Worm (Caenorhabditis elegans) whole organism, early embryonic: ENCODE data around the gene VC5.2.
A peak's percentile ranks its signal among the peaks of the same experiment; 100 is the strongest.

Experiments used
- B0310.2 ChIP-seq: sonication (generic microtip); optimal IDR thresholded peaks from 2 replicates; lab custom pipeline; 2016; ENCODE audit warnings: mild to moderate bottlenecking, missing genetic modification characterization, missing compliant biosample characterization
- F13C5.2 ChIP-seq: sonication (generic microtip); optimal IDR thresholded peaks from 2 replicates; lab custom pipeline; 2017; ENCODE audit warnings: mild to moderate bottlenecking, missing genetic modification characterization, inconsistent platforms, missing compliant biosample characterization
- aly-1 ChIP-seq: sonication (generic microtip); optimal IDR thresholded peaks from 2 replicates; lab custom pipeline; 2016; ENCODE audit warnings: missing genetic modification characterization, missing compliant biosample characterization
- ama-1 ChIP-seq: fragments of 150-350 bp; optimal IDR thresholded peaks from 2 replicates; lab custom pipeline; 2014
- ceh-13 ChIP-seq: fragments of 200-800 bp; sonication (Bioruptor generic); optimal IDR thresholded peaks from 2 replicates; lab custom pipeline; 2018; ENCODE audit warnings: mild to moderate bottlenecking, missing genetic modification characterization, missing compliant biosample characterization
- ceh-36 ChIP-seq: sonication (generic microtip); optimal IDR thresholded peaks from 2 replicates; lab custom pipeline; 2016; ENCODE audit warnings: missing genetic modification characterization, inconsistent platforms, missing compliant biosample characterization
- ets-7 ChIP-seq: sonication (generic microtip); optimal IDR thresholded peaks from 2 replicates; lab custom pipeline; 2016; ENCODE audit warnings: missing genotype, missing genetic modification characterization, missing compliant biosample characterization
- flt-1 ChIP-seq: fragments of 200-800 bp; sonication (Bioruptor generic); IDR thresholded peaks from 2 replicates; pipeline ENCODE4 v1.3.6; 2022; ENCODE audit warnings: missing genetic modification characterization, missing compliant biosample characterization
- hmbx-1 ChIP-seq: sonication (generic microtip); optimal IDR thresholded peaks from 2 replicates; lab custom pipeline; 2016; ENCODE audit warnings: mild to moderate bottlenecking, missing genetic modification characterization, missing compliant biosample characterization
- hmg-4 ChIP-seq: fragments of 200-800 bp; sonication (Bioruptor generic); optimal IDR thresholded peaks from 2 replicates; lab custom pipeline; 2018; ENCODE audit warnings: mild to moderate bottlenecking, missing genetic modification characterization, missing compliant biosample characterization
- hnd-1 ChIP-seq: sonication (generic microtip); optimal IDR thresholded peaks from 2 replicates; lab custom pipeline; 2016; ENCODE audit warnings: missing genetic modification characterization, missing compliant biosample characterization
- pes-1 ChIP-seq: fragments of 200-800 bp; sonication (Bioruptor generic); IDR thresholded peaks from 2 replicates; pipeline ENCODE4 v1.3.6; 2022; ENCODE audit warnings: missing genetic modification reagents, missing genetic modification characterization, missing compliant biosample characterization
- scrt-1 ChIP-seq: fragments of 200-800 bp; sonication (Bioruptor generic); IDR thresholded peaks from 2 replicates; pipeline ENCODE4 v1.3.6; 2022; ENCODE audit warnings: missing genetic modification characterization, missing compliant biosample characterization
- sea-1 ChIP-seq: fragments of 200-800 bp; sonication (Bioruptor generic); conservative IDR thresholded peaks from 2 replicates; pipeline ENCODE4 v1.3.6; 2022; ENCODE audit warnings: missing genetic modification characterization, missing compliant biosample characterization
- tbx-11 ChIP-seq: fragments of 200-800 bp; sonication (Bioruptor generic); IDR thresholded peaks from 2 replicates; pipeline ENCODE4 v1.3.6; 2022; ENCODE audit warnings: missing genetic modification characterization, missing compliant biosample characterization
- tbx-37 ChIP-seq: fragments of 200-800 bp; sonication (Bioruptor generic); conservative IDR thresholded peaks from 2 replicates; pipeline ENCODE4 v1.3.6; 2022; ENCODE audit warnings: missing genetic modification reagents, missing genetic modification characterization, missing compliant biosample characterization
- tra-4 ChIP-seq: sonication (generic microtip); optimal IDR thresholded peaks from 2 replicates; lab custom pipeline; 2017; ENCODE audit warnings: missing genetic modification characterization, missing compliant biosample characterization

Gene VC5.2

DNA sequence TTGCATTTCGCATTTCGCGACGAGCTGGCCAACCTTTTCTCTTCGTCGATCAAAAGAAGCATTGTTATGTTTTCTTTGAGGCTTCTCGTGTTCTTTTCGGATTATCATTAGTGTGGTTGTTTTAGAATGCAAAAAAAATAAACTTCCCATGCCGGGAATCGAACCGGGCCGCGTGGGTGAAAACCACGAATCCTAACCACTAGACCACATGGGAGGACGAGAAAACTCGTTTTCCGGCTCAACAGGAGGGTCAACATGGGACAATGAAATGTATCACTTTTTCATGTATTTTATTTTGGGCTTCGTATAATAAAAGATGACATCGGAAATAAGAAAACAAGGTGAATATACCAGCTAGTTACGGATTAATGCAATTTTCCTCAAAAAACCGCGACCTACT lies 16.2 kb upstream of the VC5.2 start:
- TF ChIP-seq flt-1 (GFP tag; lab: Robert Waterston, UW) (no peak), ceh-13 (GFP tag; lab: Kevin White, UChicago) (no peak), sea-1 (no peak), aly-1 (tag; lab: Kevin White, UChicago) (no peak), tra-4 (tag; lab: Kevin White, UChicago) (no peak), tbx-11 (GFP tag; lab: Robert Waterston, UW) (no peak), tbx-37 (GFP tag; lab: Robert Waterston, UW) (no peak), F13C5.2 (no peak), hmbx-1 (no peak), ama-1 (lab: Kevin White, UChicago) (no peak), scrt-1 (GFP tag; lab: Robert Waterston, UW) (no peak), B0310.2 (tag; lab: Kevin White, UChicago) (no peak), ets-7 (tag; lab: Kevin White, UChicago) (no peak), hmg-4 (GFP tag; lab: Kevin White, UChicago) (no peak), hnd-1 (tag; lab: Kevin White, UChicago) (no peak), pes-1 (GFP tag; lab: Robert Waterston, UW) (no peak)

DNA sequence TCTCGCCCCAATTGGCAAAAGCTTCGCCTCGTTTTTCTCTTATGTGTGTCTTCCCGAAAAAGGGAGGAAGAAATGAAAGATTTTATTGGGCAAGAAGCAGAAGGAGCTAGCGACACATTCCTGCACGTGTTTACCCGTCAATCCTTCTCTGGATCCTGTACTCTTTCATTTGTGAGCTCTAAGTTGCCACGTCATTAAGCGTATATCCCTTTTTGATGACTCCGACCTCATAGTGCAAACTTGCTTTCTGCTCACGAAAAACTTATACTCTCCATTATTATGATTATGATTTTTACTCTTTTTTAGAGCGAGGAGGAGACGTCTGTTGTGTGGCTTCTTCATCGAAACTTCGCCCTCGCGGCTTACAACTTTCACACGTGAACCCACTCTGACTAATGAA lies 13.4 kb upstream of the VC5.2 start, which contains the start of gene F27B10.1:
Gene F27B10.1 (plus strand): TSS at position 301 of the 400 bp plus-strand sequence.
- TF ChIP-seq pes-1 (GFP tag; lab: Robert Waterston, UW), result no peak
- no peak for TF ChIP-seq hmg-4 (GFP tag; lab: Kevin White, UChicago)
- TF ChIP-seq tra-4 (tag; lab: Kevin White, UChicago), result no peak
- TF ChIP-seq ets-7 (tag; lab: Kevin White, UChicago), result no peak
- TF ChIP-seq tbx-37 (GFP tag; lab: Robert Waterston, UW), result no peak
- TF ChIP-seq sea-1, result no peak
- TF ChIP-seq hmbx-1, result no peak
- TF ChIP-seq F13C5.2, result no peak
- TF ChIP-seq ama-1 (lab: Kevin White, UChicago), result no peak
- TF ChIP-seq flt-1 (GFP tag; lab: Robert Waterston, UW), result no peak

DNA sequence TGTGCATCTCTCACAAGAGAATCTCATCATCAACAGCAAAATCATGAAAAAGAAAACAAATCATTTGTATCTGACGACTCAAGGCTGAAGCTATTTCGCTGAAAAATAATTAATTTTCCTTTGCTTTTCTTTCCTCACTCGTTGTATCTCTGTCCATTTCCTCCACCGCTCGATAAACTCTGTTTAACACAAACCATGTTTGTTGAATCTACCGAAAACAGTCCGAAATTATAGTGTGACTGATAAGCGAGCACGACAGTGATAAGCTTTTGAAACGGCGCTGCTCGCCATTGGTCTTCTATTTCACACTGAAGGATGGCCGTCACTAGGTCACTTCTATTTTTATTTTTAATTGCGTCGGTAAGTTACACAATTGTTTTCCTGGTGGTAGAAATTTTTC lies 10.1 kb upstream of the VC5.2 start, which contains the start of gene npa-1:
Gene npa-1 (plus strand): TSS at position 142 of the 400 bp plus-strand sequence.
- TF ChIP-seq ets-7 (tag; lab: Kevin White, UChicago) (no peak), ceh-36 (tag; lab: Kevin White, UChicago) (no peak), pes-1 (GFP tag; lab: Robert Waterston, UW) (no peak), F13C5.2 (no peak), tra-4 (tag; lab: Kevin White, UChicago) (no peak), hmbx-1 (no peak), hnd-1 (tag; lab: Kevin White, UChicago) (no peak), tbx-11 (GFP tag; lab: Robert Waterston, UW) (no peak), aly-1 (tag; lab: Kevin White, UChicago) (no peak), sea-1 (no peak), tbx-37 (GFP tag; lab: Robert Waterston, UW) (no peak), B0310.2 (tag; lab: Kevin White, UChicago) (no peak)

DNA sequence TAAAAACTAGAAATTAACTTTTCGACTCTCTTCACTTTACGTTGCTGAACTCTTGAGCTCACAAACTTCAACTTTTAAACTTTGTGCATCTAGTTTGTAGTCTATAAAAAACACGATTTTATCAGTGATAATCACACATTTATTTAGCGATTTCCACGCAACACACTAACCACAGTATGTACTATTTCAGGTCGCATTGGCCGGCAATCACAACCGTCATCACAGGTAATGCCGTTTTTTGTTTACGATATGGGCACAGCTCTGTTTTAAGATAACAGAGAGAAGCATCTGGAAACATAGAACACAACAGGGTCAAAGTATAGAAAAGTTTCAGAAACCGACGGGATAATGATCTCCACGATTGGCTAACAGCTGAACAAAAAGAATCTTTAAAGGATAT lies 9.6 kb upstream of the VC5.2 start:
- TF ChIP-seq hmg-4 (GFP tag; lab: Kevin White, UChicago) (no peak), tra-4 (tag; lab: Kevin White, UChicago) (no peak), aly-1 (tag; lab: Kevin White, UChicago) (no peak), ets-7 (tag; lab: Kevin White, UChicago) (no peak), F13C5.2 (no peak), hnd-1 (tag; lab: Kevin White, UChicago) (no peak), tbx-37 (GFP tag; lab: Robert Waterston, UW) (no peak), hmbx-1 (no peak), scrt-1 (GFP tag; lab: Robert Waterston, UW) (no peak), B0310.2 (tag; lab: Kevin White, UChicago) (no peak)

DNA sequence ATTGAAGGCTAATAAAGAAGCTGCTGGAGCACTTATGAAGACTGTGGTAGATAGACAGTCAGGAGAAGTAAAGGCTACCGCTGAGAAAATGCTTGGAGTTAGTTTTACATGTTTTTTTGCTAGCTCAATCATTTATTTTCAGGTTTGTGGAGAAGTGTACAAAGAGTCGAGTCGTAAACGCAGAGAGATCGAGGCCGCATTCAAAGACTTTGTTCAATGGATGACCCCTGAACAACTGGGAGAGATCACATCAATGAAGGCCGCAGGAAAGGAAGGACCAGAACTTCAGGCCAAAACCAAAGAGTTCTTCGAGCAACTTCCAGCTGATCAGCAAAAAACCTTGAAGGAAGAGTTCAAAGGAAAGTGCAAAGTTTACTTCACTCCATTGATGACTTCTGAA lies 7.0 kb upstream of the VC5.2 start:
- no peak for TF ChIP-seq scrt-1 (GFP tag; lab: Robert Waterston, UW)
- TF ChIP-seq tbx-37 (GFP tag; lab: Robert Waterston, UW), result no peak
- no peak for TF ChIP-seq aly-1 (tag; lab: Kevin White, UChicago)
- no peak for TF ChIP-seq ama-1 (lab: Kevin White, UChicago)
- TF ChIP-seq hnd-1 (tag; lab: Kevin White, UChicago), result no peak
- TF ChIP-seq sea-1, result no peak
- no peak for TF ChIP-seq ets-7 (tag; lab: Kevin White, UChicago)
- no peak for TF ChIP-seq B0310.2 (tag; lab: Kevin White, UChicago)
- no peak for TF ChIP-seq tbx-11 (GFP tag; lab: Robert Waterston, UW)
- TF ChIP-seq hmg-4 (GFP tag; lab: Kevin White, UChicago), result no peak
- no peak for TF ChIP-seq ceh-36 (tag; lab: Kevin White, UChicago)
- TF ChIP-seq pes-1 (GFP tag; lab: Robert Waterston, UW), result no peak

DNA sequence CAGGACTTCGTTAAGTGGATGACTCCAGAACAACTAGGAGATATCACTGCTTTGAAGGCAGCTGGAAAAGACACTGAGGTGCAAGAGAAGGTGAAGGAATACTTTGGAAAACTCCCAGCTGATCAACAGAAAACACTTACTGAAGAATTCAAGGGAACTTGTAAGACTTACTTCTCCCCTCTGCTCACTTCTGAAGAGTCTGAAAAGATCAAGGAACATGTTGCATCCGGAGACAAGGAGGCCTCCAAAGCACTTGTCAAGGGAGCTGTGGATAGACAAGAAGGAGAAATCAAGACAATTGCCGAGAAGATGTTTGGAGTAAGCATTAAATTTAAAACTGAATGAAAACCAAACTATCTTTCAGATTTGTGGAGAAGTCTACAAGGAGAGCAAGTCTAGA lies 6.4 kb upstream of the VC5.2 start:
- TF ChIP-seq flt-1 (GFP tag; lab: Robert Waterston, UW) (no peak), tbx-11 (GFP tag; lab: Robert Waterston, UW) (no peak), scrt-1 (GFP tag; lab: Robert Waterston, UW) (no peak), F13C5.2 (no peak), hmbx-1 (no peak), hmg-4 (GFP tag; lab: Kevin White, UChicago) (no peak), ceh-13 (GFP tag; lab: Kevin White, UChicago) (no peak), aly-1 (tag; lab: Kevin White, UChicago) (no peak), sea-1 (no peak), ceh-36 (tag; lab: Kevin White, UChicago) (no peak), B0310.2 (tag; lab: Kevin White, UChicago) (no peak), tbx-37 (GFP tag; lab: Robert Waterston, UW) (no peak), ama-1 (lab: Kevin White, UChicago) (no peak), pes-1 (GFP tag; lab: Robert Waterston, UW) (no peak), hnd-1 (tag; lab: Kevin White, UChicago) (no peak)

DNA sequence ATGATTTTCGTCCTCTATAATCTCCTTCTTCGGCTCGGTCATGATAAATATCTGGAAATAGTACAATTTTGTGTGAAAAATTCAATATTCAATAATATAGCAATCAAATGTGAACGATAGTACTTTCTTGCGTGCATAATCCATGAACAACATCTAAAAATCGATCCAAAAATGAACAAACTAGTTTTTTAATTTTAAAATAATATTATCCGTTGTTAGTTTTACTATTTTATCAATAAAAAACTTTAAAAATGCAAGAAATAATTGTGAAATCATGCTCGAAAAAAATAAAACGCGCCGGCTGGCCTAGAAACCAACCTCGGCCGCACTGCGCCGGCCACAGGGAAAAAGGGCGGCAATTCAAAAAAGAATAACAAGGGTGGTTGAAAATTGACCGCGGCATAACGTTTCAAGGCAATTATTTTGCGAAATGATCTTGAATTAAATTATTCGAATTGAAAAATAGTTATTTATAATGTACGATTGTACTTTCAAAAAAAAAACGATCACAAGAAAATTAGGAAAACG lies 1.1 kb upstream of the VC5.2 start, which contains the start of gene mys-1:
Gene mys-1 (minus strand): TSS at position 51 of the 528 bp plus-strand sequence.
- TF ChIP-seq aly-1 (tag; lab: Kevin White, UChicago) (no peak), scrt-1 (GFP tag; lab: Robert Waterston, UW) (no peak), tbx-37 (GFP tag; lab: Robert Waterston, UW) (peak; percentile 67), hmbx-1 (no peak), hmg-4 (GFP tag; lab: Kevin White, UChicago) (peak; percentile 43), flt-1 (GFP tag; lab: Robert Waterston, UW) (no peak), F13C5.2 (peak; percentile 39)
